Fruit fly (Drosophila melanogaster) whole organism, embryonic: ENCODE results near the gene Pdxk.

ENCODE experiments used
- Awh ChIP-seq: fragments of 200-800 bp; sonication (Bioruptor generic); IDR thresholded peaks from 2 replicates; pipeline ENCODE4, ENCODE4 v1.3.6; 2022; ENCODE audit warnings: missing biosample characterization, missing genetic modification characterization
- BEAF-32 ChIP-seq: fragments of 200-800 bp; sonication (Bioruptor generic); optimal IDR thresholded peaks from 3 replicates; lab custom pipeline; 2017; ENCODE audit warnings: missing biosample characterization, missing genetic modification characterization, mild to moderate bottlenecking, moderate library complexity, missing genetic modification reagents
- BtbVII ChIP-seq: fragments of 200-800 bp; sonication (Bioruptor generic); optimal IDR thresholded peaks from 3 replicates; lab custom pipeline; 2017; ENCODE audit warnings: missing biosample characterization, mild to moderate bottlenecking, missing genetic modification characterization
- CG10274 ChIP-seq: fragments of 200-800 bp; sonication (Bioruptor generic); optimal IDR thresholded peaks from 3 replicates; lab custom pipeline; 2017; ENCODE audit warnings: missing biosample characterization, mild to moderate bottlenecking, missing genetic modification characterization
- CG12769 ChIP-seq: fragments of 200-800 bp; sonication (Bioruptor generic); optimal IDR thresholded peaks from 2 replicates; lab custom pipeline; 2019; ENCODE audit warnings: missing biosample characterization, mild to moderate bottlenecking, missing genetic modification characterization, moderate library complexity
- CG14860 ChIP-seq: fragments of 200-800 bp; sonication (Bioruptor generic); IDR thresholded peaks from 3 replicates; pipeline ENCODE4 v1.3.6; 2022; ENCODE audit warnings: missing biosample characterization, missing genetic modification characterization; ENCODE audit not compliant: partially characterized antibody
- CG2120 ChIP-seq: fragments of 200-800 bp; sonication (Bioruptor generic); optimal IDR thresholded peaks from 3 replicates; lab custom pipeline; 2016; ENCODE audit warnings: missing biosample characterization, missing genetic modification characterization
- CG2199 ChIP-seq: fragments of 200-800 bp; sonication (Bioruptor generic); IDR thresholded peaks from 3 replicates; pipeline ENCODE4 v1.3.6; 2022; ENCODE audit warnings: missing biosample characterization, missing genetic modification characterization
- CG2875 ChIP-seq: fragments of 200-800 bp; sonication (Bioruptor generic); optimal IDR thresholded peaks from 2 replicates; lab custom pipeline; 2017; ENCODE audit warnings: missing biosample characterization, mild to moderate bottlenecking, missing genetic modification characterization, missing genetic modification reagents
- CG30020 ChIP-seq: fragments of 200-800 bp; optimal IDR thresholded peaks from 2 replicates; lab custom pipeline; 2019; ENCODE audit warnings: missing biosample characterization, mild to moderate bottlenecking, missing genetic modification characterization, moderate library complexity
- CG30431 ChIP-seq: fragments of 200-800 bp; sonication (Bioruptor generic); optimal IDR thresholded peaks from 2 replicates; lab custom pipeline; 2017; ENCODE audit warnings: missing biosample characterization, missing genetic modification characterization
- CG32532 ChIP-seq: fragments of 200-800 bp; sonication (Bioruptor generic); IDR thresholded peaks from 2 replicates; pipeline ENCODE4 v1.3.6; 2022; ENCODE audit warnings: missing biosample characterization, missing genetic modification characterization
- CG32767 ChIP-seq: fragments of 200-800 bp; sonication (Bioruptor generic); IDR thresholded peaks from 2 replicates; pipeline ENCODE4 v1.3.6; 2022; ENCODE audit warnings: missing biosample characterization, missing genetic modification characterization
- CG3281 ChIP-seq: fragments of 200-800 bp; sonication (Bioruptor generic); optimal IDR thresholded peaks from 3 replicates; lab custom pipeline; 2017; ENCODE audit warnings: missing biosample characterization, mild to moderate bottlenecking, missing genetic modification characterization
- CG3847 ChIP-seq: fragments of 200-800 bp; sonication (Bioruptor generic); IDR thresholded peaks from 2 replicates; pipeline ENCODE4 v1.3.6; 2022; ENCODE audit warnings: missing biosample characterization, missing genetic modification characterization
- CG43689 ChIP-seq: fragments of 200-800 bp; sonication (Bioruptor generic); IDR thresholded peaks from 2 replicates; pipeline ENCODE4 v1.3.6; 2022; ENCODE audit warnings: missing biosample characterization, missing genetic modification characterization
- CG4424 ChIP-seq: fragments of 200-800 bp; sonication (Bioruptor generic); optimal IDR thresholded peaks from 3 replicates; lab custom pipeline; 2016; ENCODE audit warnings: missing biosample characterization, missing genetic modification characterization
- CG5953 ChIP-seq: fragments of 200-800 bp; sonication (Bioruptor generic); IDR thresholded peaks from 2 replicates; pipeline ENCODE4 v1.3.6; 2022; ENCODE audit warnings: missing biosample characterization, missing genetic modification characterization
- CG6654 ChIP-seq: fragments of 200-800 bp; sonication (Bioruptor generic); optimal IDR thresholded peaks from 2 replicates; lab custom pipeline; 2017; ENCODE audit warnings: missing biosample characterization, mild to moderate bottlenecking, missing genetic modification characterization
- CG6791 ChIP-seq: fragments of 200-800 bp; sonication (Bioruptor generic); IDR thresholded peaks from 3 replicates; pipeline ENCODE4 v1.3.6; 2022; ENCODE audit warnings: missing biosample characterization, missing genetic modification characterization; ENCODE audit not compliant: partially characterized antibody
- CG7839 ChIP-seq: fragments of 200-800 bp; sonication (Bioruptor generic); optimal IDR thresholded peaks from 3 replicates; lab custom pipeline; 2018; ENCODE audit warnings: missing biosample characterization, mild to moderate bottlenecking, missing genetic modification characterization, moderate library complexity
- CG9609 ChIP-seq: fragments of 200-800 bp; sonication (Bioruptor generic); optimal IDR thresholded peaks from 3 replicates; lab custom pipeline; 2016; ENCODE audit warnings: missing biosample characterization, missing genetic modification characterization
- Camta ChIP-seq: fragments of 200-800 bp; sonication (Bioruptor generic); optimal IDR thresholded peaks from 2 replicates; lab custom pipeline; 2016; ENCODE audit warnings: missing biosample characterization, missing genetic modification characterization
- D19B ChIP-seq: fragments of 200-800 bp; sonication (Bioruptor generic); optimal IDR thresholded peaks from 2 replicates; lab custom pipeline; 2017; ENCODE audit warnings: missing biosample characterization, mild to moderate bottlenecking, missing genetic modification characterization
- Dfd ChIP-seq, 2 experiments: fragments of >200 bp; optimal IDR thresholded peaks; 2 replicates each; lab custom pipeline; 2017; ENCODE audit warnings: missing biosample characterization in 2 of 2, missing genetic modification characterization in 2 of 2
- Ets97D ChIP-seq: fragments of 200-800 bp; sonication (Bioruptor generic); optimal IDR thresholded peaks from 3 replicates; lab custom pipeline; 2016; ENCODE audit warnings: missing biosample characterization, missing genetic modification characterization
- Fer3 ChIP-seq: fragments of 200-800 bp; sonication (Bioruptor generic); optimal IDR thresholded peaks from 2 replicates; lab custom pipeline; 2018; ENCODE audit warnings: missing biosample characterization, mild to moderate bottlenecking, missing genetic modification characterization, moderate library complexity
- Lim3 ChIP-seq: fragments of 200-800 bp; sonication (Bioruptor generic); IDR thresholded peaks from 2 replicates; pipeline ENCODE4 v1.3.6; 2022; ENCODE audit warnings: missing biosample characterization, missing genetic modification characterization
- Med ChIP-seq: fragments of 200-800 bp; sonication (Bioruptor generic); peaks from one replicate; lab custom pipeline; 2016; ENCODE audit warnings: missing biosample characterization, missing genetic modification characterization, mild to moderate bottlenecking, inconsistent platforms, moderate library complexity
- Rfx ChIP-seq: fragments of 200-800 bp; sonication (Bioruptor generic); IDR thresholded peaks from 2 replicates; pipeline ENCODE4 v1.3.6; 2022; ENCODE audit warnings: missing biosample characterization, missing genetic modification characterization
- Rx ChIP-seq: fragments of 200-800 bp; sonication (Bioruptor generic); IDR thresholded peaks from 2 replicates; pipeline ENCODE4 v1.3.6; 2022; ENCODE audit warnings: missing biosample characterization, missing genetic modification characterization
- Six4 ChIP-seq: fragments of 200-800 bp; sonication (Bioruptor generic); optimal IDR thresholded peaks from 2 replicates; lab custom pipeline; 2016; ENCODE audit warnings: missing biosample characterization, missing genetic modification characterization
- Sry-β ChIP-seq: fragments of 200-800 bp; sonication (Bioruptor generic); optimal IDR thresholded peaks from 2 replicates; lab custom pipeline; 2018; ENCODE audit warnings: missing biosample characterization, mild to moderate bottlenecking, missing genetic modification characterization, moderate library complexity
- ac ChIP-seq: fragments of 200-800 bp; sonication (Bioruptor generic); optimal IDR thresholded peaks from 3 replicates; lab custom pipeline; 2017; ENCODE audit warnings: missing biosample characterization, mild to moderate bottlenecking, missing genetic modification characterization
- ase ChIP-seq: fragments of 200-800 bp; sonication (Bioruptor generic); IDR thresholded peaks from 3 replicates; pipeline ENCODE4 v1.3.6; 2022; ENCODE audit warnings: missing biosample characterization, missing genetic modification characterization
- cg ChIP-seq: fragments of 200-800 bp; sonication (Bioruptor generic); optimal IDR thresholded peaks from 3 replicates; lab custom pipeline; 2019; ENCODE audit warnings: missing biosample characterization, mild to moderate bottlenecking, missing genetic modification characterization, moderate library complexity
- corto ChIP-seq: fragments of 200-800 bp; sonication (Bioruptor generic); optimal IDR thresholded peaks from 2 replicates; lab custom pipeline; 2016; ENCODE audit warnings: missing biosample characterization, mild to moderate bottlenecking, missing genetic modification characterization, moderate library complexity
- crc ChIP-seq: fragments of 200-800 bp; sonication (Bioruptor generic); optimal IDR thresholded peaks from 2 replicates; lab custom pipeline; 2016; ENCODE audit warnings: missing biosample characterization, missing genetic modification characterization
- croc ChIP-seq: fragments of 200-800 bp; sonication (Bioruptor generic); conservative IDR thresholded peaks from 3 replicates; pipeline ENCODE4 v1.3.6; 2022; ENCODE audit warnings: missing biosample characterization, missing genetic modification characterization
- dati ChIP-seq: fragments of 200-800 bp; sonication (Bioruptor generic); IDR thresholded peaks from 2 replicates; pipeline ENCODE4 v1.3.6; 2022; ENCODE audit warnings: missing biosample characterization, missing genetic modification characterization
- dimm ChIP-seq: fragments of 200-800 bp; sonication (Bioruptor generic); IDR thresholded peaks from 2 replicates; pipeline ENCODE4 v1.3.6; 2022; ENCODE audit warnings: missing biosample characterization, missing genetic modification characterization
- fu2 ChIP-seq: fragments of 200-800 bp; sonication (Bioruptor generic); optimal IDR thresholded peaks from 2 replicates; lab custom pipeline; 2016; ENCODE audit warnings: missing biosample characterization, missing genetic modification characterization
- gcm2 ChIP-seq: fragments of 200-800 bp; sonication (Bioruptor generic); optimal IDR thresholded peaks from 2 replicates; lab custom pipeline; 2016; ENCODE audit warnings: missing biosample characterization, missing genetic modification characterization
- grau ChIP-seq: fragments of 200-800 bp; optimal IDR thresholded peaks from 3 replicates; lab custom pipeline; 2019; ENCODE audit warnings: missing biosample characterization, mild to moderate bottlenecking, missing genetic modification characterization, moderate library complexity
- inv ChIP-seq: fragments of 200-800 bp; sonication (Bioruptor generic); IDR thresholded peaks from 2 replicates; pipeline ENCODE4 v1.3.6; 2022; ENCODE audit warnings: missing biosample characterization, missing genetic modification characterization; ENCODE audit not compliant: partially characterized antibody
- kah ChIP-seq: fragments of 200-800 bp; sonication (Bioruptor generic); optimal IDR thresholded peaks from 2 replicates; lab custom pipeline; 2018; ENCODE audit warnings: missing biosample characterization, mild to moderate bottlenecking, missing genetic modification characterization
- luna ChIP-seq: fragments of 200-800 bp; sonication (Bioruptor generic); optimal IDR thresholded peaks from 2 replicates; lab custom pipeline; 2016; ENCODE audit warnings: missing biosample characterization, missing genetic modification characterization
- mam ChIP-seq: fragments of 200-800 bp; sonication (Bioruptor generic); optimal IDR thresholded peaks from 3 replicates; lab custom pipeline; 2016; ENCODE audit warnings: missing biosample characterization, missing genetic modification characterization
- ro ChIP-seq: fragments of 200-800 bp; sonication (Bioruptor generic); IDR thresholded peaks from 2 replicates; pipeline ENCODE4 v1.3.6; 2022; ENCODE audit warnings: missing biosample characterization, missing genetic modification characterization
- sd ChIP-seq: fragments of 200-800 bp; sonication (Bioruptor generic); optimal IDR thresholded peaks from 3 replicates; lab custom pipeline; 2018; ENCODE audit warnings: missing biosample characterization, mild to moderate bottlenecking, missing genetic modification characterization, moderate library complexity
- tup ChIP-seq: fragments of 200-800 bp; sonication (Bioruptor generic); optimal IDR thresholded peaks from 2 replicates; lab custom pipeline; 2016; ENCODE audit warnings: missing biosample characterization, mild to moderate bottlenecking, missing genetic modification characterization, moderate library complexity
- vfl ChIP-seq: fragments of 200-800 bp; sonication (Bioruptor generic); optimal IDR thresholded peaks from 2 replicates; lab custom pipeline; 2016; ENCODE audit warnings: missing biosample characterization, missing genetic modification characterization

Gene Pdxk

dm6 chr3L:9380344-9380849, 20.3 kb downstream of the Pdxk start (continued):
- TF ChIP-seq CG32532 (no peak), croc (GFP tag; lab: Robert Waterston, UW) (no peak), inv (GFP tag; lab: Robert Waterston, UW) (no peak), ase (GFP tag; lab: Robert Waterston, UW) (no peak), CG3281 (GFP tag; lab: Kevin White, UChicago) (no peak), CG14860 (GFP tag; lab: Robert Waterston, UW) (no peak), D19B (GFP tag; lab: Kevin White, UChicago) (no peak), Camta (GFP tag; lab: Kevin White, UChicago) (no peak), CG6654 (GFP tag; lab: Kevin White, UChicago) (no peak), BtbVII (GFP tag; lab: Kevin White, UChicago) (no peak), CG2120 (no peak), luna (no peak), CG2875 (no peak), sd (tag; lab: Kevin White, UChicago) (no peak), CG4424 (GFP tag; lab: Kevin White, UChicago) (no peak), CG30431 (GFP tag; lab: Kevin White, UChicago) (no peak), Awh (no peak), grau (no peak), CG9609 (GFP tag; lab: Kevin White, UChicago) (no peak), dati (GFP tag; lab: Robert Waterston, UW) (no peak), Sry-β (GFP tag; lab: Kevin White, UChicago) (no peak), CG12769 (tag; lab: Kevin White, UChicago) (no peak), Six4 (GFP tag; lab: Kevin White, UChicago) (no peak), tup (GFP tag; lab: Kevin White, UChicago) (no peak), CG32767 (GFP tag; lab: Robert Waterston, UW) (no peak), CG30020 (tag; lab: Kevin White, UChicago) (no peak), Med (peak; percentile 30), kah (GFP tag; lab: Kevin White, UChicago) (no peak)

dm6 chr3L:9381602-9382001, 21.5 kb downstream of the Pdxk start, which contains the start of gene Hsp23:
Gene Hsp23 (plus strand): TSS chr3L:9381882.
- TF ChIP-seq CG3847 (no peak), ac (GFP tag; lab: Kevin White, UChicago) (no peak), CG2199 (GFP tag; lab: Robert Waterston, UW) (peak; percentile 50; the same call in 1 of the 3 replicates), crc (no peak), corto (peak; percentile 24), Ets97D (GFP tag; lab: Kevin White, UChicago) (no peak), CG6791 (GFP tag; lab: Robert Waterston, UW) (peak; percentile 57; the same call in 2 of the 3 replicates), fu2 (GFP tag; lab: Kevin White, UChicago) (no peak), CG7839 (tag; lab: Kevin White, UChicago) (no peak), Med (peak; percentile 64), Lim3 (GFP tag; lab: Robert Waterston, UW) (no peak), mam (GFP tag; lab: Kevin White, UChicago) (no peak), CG10274 (GFP tag; lab: Kevin White, UChicago) (no peak), BEAF-32 (GFP tag; lab: Kevin White, UChicago) (peak; percentile 27), Rx (GFP tag; lab: Robert Waterston, UW) (no peak), gcm2 (GFP tag; lab: Kevin White, UChicago) (no peak), Fer3 (no peak), Dfd (GFP tag; optimal IDR thresholded peaks at IDR 0.05; lab: Kevin White, UChicago) (no peak), vfl (GFP tag; lab: Kevin White, UChicago) (no peak), CG5953 (no peak), ro (GFP tag; lab: Robert Waterston, UW) (no peak), CG43689 (GFP tag; lab: Robert Waterston, UW) (no peak), dimm (no peak), Rfx (GFP tag; lab: Robert Waterston, UW) (peak; percentile 24; the same call in 1 of the 2 replicates), cg (GFP tag; lab: Kevin White, UChicago) (peak; percentile 84)
